Worm (Caenorhabditis elegans) whole organism, mixed stage, embryonic: Measurements from ENCODE around the gene cct-8.

ENCODE experiments used
- M03D4.4 ChIP-seq: sonication (generic microtip); optimal IDR thresholded peaks from 2 replicates; lab custom pipeline; 2017; ENCODE audit warnings: mild to moderate bottlenecking, missing genetic modification characterization, missing compliant biosample characterization
- blmp-1 ChIP-seq: fragments of 150-350 bp; optimal IDR thresholded peaks from 2 replicates; lab custom pipeline; 2014; ENCODE audit warnings: missing biosample characterization, missing genetic modification characterization
- ceh-43 ChIP-seq: fragments of 200-800 bp; sonication (Bioruptor generic); optimal IDR thresholded peaks from 2 replicates; lab custom pipeline; 2018; ENCODE audit warnings: mild to moderate bottlenecking, missing genetic modification characterization, moderate library complexity, missing compliant biosample characterization
- ceh-83 ChIP-seq: fragments of 200-800 bp; sonication (Bioruptor generic); optimal IDR thresholded peaks from 2 replicates; lab custom pipeline; 2018; ENCODE audit warnings: mild to moderate bottlenecking, missing genetic modification characterization, missing compliant biosample characterization
- ces-1 ChIP-seq: fragments of 150-350 bp; optimal IDR thresholded peaks from 2 replicates; lab custom pipeline; 2014; ENCODE audit warnings: missing biosample characterization, missing genetic modification reagents, missing genetic modification characterization
- cnd-1 ChIP-seq: fragments of 200-800 bp; sonication (Bioruptor generic); optimal IDR thresholded peaks from 2 replicates; lab custom pipeline; 2018; ENCODE audit warnings: mild to moderate bottlenecking, missing genetic modification characterization, missing compliant biosample characterization
- drap-1 ChIP-seq: fragments of 200-800 bp; sonication (Bioruptor generic); optimal IDR thresholded peaks from 3 replicates; lab custom pipeline; 2018; ENCODE audit warnings: mild to moderate bottlenecking, missing genetic modification characterization, missing compliant biosample characterization
- elt-1 ChIP-seq: sonication (generic microtip); optimal IDR thresholded peaks from 2 replicates; lab custom pipeline; 2017; ENCODE audit warnings: missing genetic modification characterization, mild to moderate bottlenecking, missing compliant biosample characterization, antibody characterized with exemption, moderate library complexity, borderline replicate concordance; ENCODE audit not compliant: insufficient read depth
- elt-3 ChIP-seq: fragments of 150-350 bp; optimal IDR thresholded peaks from 2 replicates; lab custom pipeline; 2014; ENCODE audit warnings: missing biosample characterization, missing genetic modification characterization
- flh-1 ChIP-seq: fragments of 200-800 bp; sonication (Bioruptor generic); optimal IDR thresholded peaks from 2 replicates; lab custom pipeline; 2018; ENCODE audit warnings: mild to moderate bottlenecking, missing genetic modification characterization, moderate library complexity, missing compliant biosample characterization
- ham-2 ChIP-seq: fragments of 200-800 bp; sonication (Bioruptor generic); optimal IDR thresholded peaks from 2 replicates; lab custom pipeline; 2018; ENCODE audit warnings: mild to moderate bottlenecking, missing genetic modification characterization, missing compliant biosample characterization
- lin-13 ChIP-seq: fragments of 150-350 bp; optimal IDR thresholded peaks from 2 replicates; lab custom pipeline; 2014; ENCODE audit warnings: missing biosample characterization, missing genetic modification characterization
- lin-32 ChIP-seq: fragments of 200-800 bp; sonication (Bioruptor generic); optimal IDR thresholded peaks from 2 replicates; lab custom pipeline; 2018; ENCODE audit warnings: mild to moderate bottlenecking, missing genetic modification characterization, missing compliant biosample characterization
- lsy-2 ChIP-seq: fragments of 150-350 bp; optimal IDR thresholded peaks from 2 replicates; lab custom pipeline; 2014; ENCODE audit warnings: missing biosample characterization, missing genetic modification characterization
- mab-5 ChIP-seq: fragments of 150-350 bp; optimal IDR thresholded peaks from 2 replicates; lab custom pipeline; 2014; ENCODE audit warnings: missing biosample characterization, missing genetic modification characterization
- mep-1 ChIP-seq: fragments of 150-350 bp; optimal IDR thresholded peaks from 2 replicates; lab custom pipeline; 2017; ENCODE audit warnings: missing biosample characterization, missing genetic modification reagents, missing genetic modification characterization, inconsistent platforms
- mls-2 ChIP-seq: sonication (generic microtip); optimal IDR thresholded peaks from 2 replicates; lab custom pipeline; 2016; ENCODE audit warnings: mild to moderate bottlenecking, missing genetic modification characterization, moderate library complexity, missing compliant biosample characterization
- nhr-12 ChIP-seq: fragments of 150-350 bp; optimal IDR thresholded peaks from 2 replicates; lab custom pipeline; 2014; ENCODE audit warnings: missing biosample characterization, missing genetic modification characterization
- nhr-237 ChIP-seq: fragments of 150-350 bp; optimal IDR thresholded peaks from 2 replicates; lab custom pipeline; 2014; ENCODE audit warnings: missing biosample characterization, missing genetic modification characterization
- nhr-28 ChIP-seq: fragments of 150-350 bp; optimal IDR thresholded peaks from 2 replicates; lab custom pipeline; 2014; ENCODE audit warnings: missing biosample characterization, missing genetic modification characterization
- nhr-76 ChIP-seq: sonication (generic microtip); optimal IDR thresholded peaks from 2 replicates; lab custom pipeline; 2017; ENCODE audit warnings: missing biosample characterization, missing genetic modification characterization
- pha-4 ChIP-seq: fragments of 150-350 bp; optimal IDR thresholded peaks from 2 replicates; lab custom pipeline; 2018; ENCODE audit warnings: missing biosample characterization, missing genetic modification reagents, missing genetic modification characterization
- sem-2 ChIP-seq: fragments of 200-800 bp; sonication (Bioruptor generic); optimal IDR thresholded peaks from 2 replicates; lab custom pipeline; 2018; ENCODE audit warnings: mild to moderate bottlenecking, missing genetic modification characterization, missing compliant biosample characterization
- tbx-8 ChIP-seq: fragments of 200-800 bp; sonication (Bioruptor generic); optimal IDR thresholded peaks from 2 replicates; lab custom pipeline; 2018; ENCODE audit warnings: mild to moderate bottlenecking, missing genetic modification characterization, moderate library complexity, missing compliant biosample characterization
- unc-120 ChIP-seq: sonication (generic microtip); optimal IDR thresholded peaks from 2 replicates; lab custom pipeline; 2017; ENCODE audit warnings: missing genetic modification characterization, missing compliant biosample characterization; ENCODE audit not compliant: poor library complexity, severe bottlenecking
- unc-39 ChIP-seq: fragments of 150-350 bp; optimal IDR thresholded peaks from 2 replicates; lab custom pipeline; 2014; ENCODE audit warnings: missing biosample characterization, missing genetic modification characterization
- unc-62 ChIP-seq: fragments of 150-350 bp; optimal IDR thresholded peaks from 2 replicates; lab custom pipeline; 2014; ENCODE audit warnings: missing biosample characterization, missing genetic modification reagents, missing genetic modification characterization
- zip-8 ChIP-seq: fragments of 150-350 bp; optimal IDR thresholded peaks from 2 replicates; lab custom pipeline; 2014; ENCODE audit warnings: missing biosample characterization, missing genetic modification characterization

Gene cct-8

DNA sequence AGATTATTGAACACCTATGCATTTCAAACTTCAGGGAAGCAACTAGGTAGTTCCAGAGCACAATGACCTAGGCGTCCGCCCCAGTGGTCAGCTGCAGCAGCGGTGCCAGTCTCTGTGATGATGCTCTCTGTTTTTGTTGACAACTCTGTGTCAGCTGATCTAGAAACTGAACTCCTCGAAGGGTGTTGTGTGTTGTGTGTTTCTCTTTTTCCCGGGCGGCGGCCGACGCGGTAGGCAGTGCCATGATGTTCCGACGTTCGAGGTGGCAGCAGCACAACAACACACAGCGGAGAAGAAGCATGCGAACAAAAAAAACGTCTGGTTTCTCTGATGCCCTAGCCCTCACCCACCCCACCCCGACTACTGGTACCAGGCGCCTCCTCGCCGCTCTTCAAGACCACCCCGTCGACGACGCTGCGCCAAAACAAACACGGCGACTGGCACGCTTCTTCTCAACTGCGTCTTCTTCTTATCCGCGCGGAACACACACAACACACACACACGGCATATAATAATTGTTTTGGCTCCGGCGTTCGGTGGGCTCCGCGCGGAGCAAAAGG, 29.4 kb downstream of the cct-8 start:
- TF ChIP-seq unc-62 (GFP tag; lab: Kevin White, UChicago) (no peak), mab-5 (tag; lab: Kevin White, UChicago) (no peak), nhr-237 (tag; lab: Kevin White, UChicago) (no peak), nhr-76 (tag; lab: Kevin White, UChicago) (no peak), flh-1 (GFP tag; lab: Kevin White, UChicago) (no peak), nhr-12 (tag; lab: Kevin White, UChicago) (no peak), sem-2 (GFP tag; lab: Kevin White, UChicago) (no peak), elt-1 (tag; lab: Kevin White, UChicago) (no peak), nhr-28 (tag; lab: Kevin White, UChicago) (no peak), pha-4 (tag; lab: Kevin White, UChicago) (no peak), lsy-2 (no peak), elt-3 (tag; lab: Kevin White, UChicago) (no peak)

DNA sequence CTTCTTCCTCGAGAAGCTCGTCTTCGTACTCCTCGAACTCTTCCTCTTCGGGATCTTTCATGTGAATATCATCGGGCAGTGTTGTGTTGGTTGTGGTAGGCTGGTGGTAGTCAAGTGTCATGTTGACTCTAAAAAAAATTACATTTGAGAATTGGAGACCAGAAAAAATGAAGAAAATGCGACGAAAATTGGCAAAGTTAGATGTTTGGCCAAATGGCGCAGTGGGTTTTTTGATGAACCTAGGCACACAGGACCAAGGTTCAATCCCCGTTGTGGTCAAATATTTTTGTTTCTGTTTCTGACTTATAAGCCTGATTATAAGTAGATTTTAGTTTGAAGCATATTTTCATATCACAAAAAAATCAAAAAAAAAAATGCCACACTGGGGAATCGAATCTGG, 30.7 kb downstream of the cct-8 start:
- TF ChIP-seq unc-120 (tag; lab: Kevin White, UChicago) (no peak), drap-1 (GFP tag; lab: Kevin White, UChicago) (no peak), M03D4.4 (tag; lab: Kevin White, UChicago) (no peak), zip-8 (tag; lab: Kevin White, UChicago) (no peak), cnd-1 (tag; lab: Kevin White, UChicago) (no peak), mab-5 (tag; lab: Kevin White, UChicago) (no peak), unc-39 (no peak), sem-2 (GFP tag; lab: Kevin White, UChicago) (no peak), lsy-2 (no peak), lin-13 (tag; lab: Kevin White, UChicago) (no peak), ceh-83 (no peak)

DNA sequence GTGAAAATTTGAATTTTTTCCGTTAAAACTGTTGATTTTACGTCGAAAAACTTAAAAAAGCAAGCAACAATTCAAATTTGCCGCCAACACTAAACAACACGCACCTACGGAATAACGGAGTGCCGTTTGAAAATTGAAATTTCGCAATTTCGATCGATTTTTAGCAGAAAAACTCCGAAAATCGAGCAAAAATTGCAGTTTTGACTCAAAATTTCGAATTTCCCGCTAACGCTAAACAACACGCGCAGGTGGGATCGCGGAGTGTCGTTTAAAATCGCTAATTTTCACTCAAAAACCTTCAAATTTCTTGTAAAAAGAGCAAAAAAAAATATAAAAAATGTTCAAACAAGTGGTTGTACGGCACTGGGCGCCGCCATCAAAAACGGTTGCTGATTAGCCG, 35.2 kb downstream of the cct-8 start:
- no peak for TF ChIP-seq unc-62 (GFP tag; lab: Kevin White, UChicago)
- TF ChIP-seq unc-120 (tag; lab: Kevin White, UChicago): no peak
- TF ChIP-seq lsy-2: no peak
- TF ChIP-seq mab-5 (tag; lab: Kevin White, UChicago): no peak
- no peak for TF ChIP-seq ceh-83
- no peak for TF ChIP-seq ceh-43 (GFP tag; lab: Kevin White, UChicago)
- no peak for TF ChIP-seq ham-2 (GFP tag; lab: Kevin White, UChicago)
- TF ChIP-seq blmp-1 (tag; lab: Kevin White, UChicago): no peak
- TF ChIP-seq zip-8 (tag; lab: Kevin White, UChicago): no peak
- TF ChIP-seq mep-1 (tag; lab: Kevin White, UChicago): no peak
- no peak for TF ChIP-seq nhr-12 (tag; lab: Kevin White, UChicago)
- no peak for TF ChIP-seq elt-1 (tag; lab: Kevin White, UChicago)
- TF ChIP-seq cnd-1 (tag; lab: Kevin White, UChicago): no peak
- no peak for TF ChIP-seq mls-2
- TF ChIP-seq tbx-8 (GFP tag; lab: Kevin White, UChicago): no peak

DNA sequence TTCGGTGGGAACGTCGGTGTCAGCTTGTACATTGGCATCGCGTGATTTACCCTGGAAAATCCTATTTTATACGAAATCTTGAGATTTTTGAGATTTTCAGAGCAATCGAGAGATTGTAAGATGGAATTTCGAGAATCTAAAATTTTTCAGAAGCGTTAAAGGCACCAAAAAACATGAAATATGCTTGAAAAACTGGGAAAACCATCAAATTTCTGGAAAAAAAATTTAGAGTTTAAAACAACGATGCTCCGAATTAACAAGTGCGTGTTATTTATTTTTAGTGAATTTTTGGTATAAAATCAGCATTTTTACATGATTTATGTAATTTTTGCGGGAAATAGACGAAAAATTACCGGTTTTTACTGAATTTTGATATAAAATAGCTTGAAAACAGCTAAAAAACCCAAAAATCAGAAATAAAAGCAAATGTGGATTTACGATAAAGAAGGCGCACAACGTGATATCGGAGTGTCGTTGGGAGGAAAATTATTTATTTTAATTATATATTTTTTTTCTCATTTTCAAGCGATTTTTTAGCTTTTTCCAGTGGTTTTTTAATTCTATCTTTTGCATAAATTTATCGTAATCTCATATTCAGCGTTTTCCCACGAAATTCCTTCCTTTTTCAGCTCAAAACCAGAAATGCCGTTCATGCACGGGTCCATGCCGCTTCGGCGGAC, 37.3 kb downstream of the cct-8 start, which contains the start of the genes Y55F3AM.13 and mrps-25:
TSS of gene Y55F3AM.13 (minus strand) at position 51 of the 680 bp plus-strand sequence.
TSS of gene mrps-25 (plus strand) at position 630 of the 680 bp plus-strand sequence.
- TF ChIP-seq ces-1 (peak; percentile 73), nhr-237 (tag; lab: Kevin White, UChicago) (peak; percentile 28), lin-32 (GFP tag; lab: Kevin White, UChicago) (no peak), lsy-2 (peak; percentile 8)
- TF ChIP-seq, all 35 proteins: peak for 3

DNA sequence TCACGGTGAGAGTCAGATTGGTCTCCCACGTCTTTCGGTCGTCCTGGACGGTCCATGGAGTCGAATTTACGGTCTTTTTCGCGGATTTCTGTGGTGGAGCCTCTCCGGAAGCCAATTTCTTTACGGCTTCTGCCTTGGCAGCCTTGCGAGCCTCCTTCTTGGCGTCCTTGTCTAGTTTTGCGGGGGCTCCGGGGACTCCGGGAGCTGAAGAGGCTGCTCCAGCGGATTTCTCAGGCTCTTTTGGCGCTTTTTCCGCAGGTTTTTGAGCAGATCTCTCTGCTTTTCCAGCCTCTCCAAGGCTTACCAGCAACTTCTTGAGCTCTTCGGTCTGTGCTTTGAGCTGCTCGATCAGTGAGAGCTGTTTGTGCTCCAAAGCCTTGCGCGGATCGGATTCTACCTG, 38.0 kb downstream of the cct-8 start:
- no peak for TF ChIP-seq tbx-8 (GFP tag; lab: Kevin White, UChicago)
- no peak for TF ChIP-seq elt-1 (tag; lab: Kevin White, UChicago)
